Fruit fly (Drosophila melanogaster): Measurements from ENCODE around the gene Smr.
A peak's percentile ranks its signal among the peaks of the same experiment; 100 is the strongest.

Gene Smr

dm6 chrX:12759162-12759561 is 16.7 kb upstream of the Smr start:
- TF ChIP-seq pan (optimal IDR thresholded peaks at IDR 0.05) (no peak), Myc (optimal IDR thresholded peaks at IDR 0.05) (no peak), CG32264 (GFP tag; optimal IDR thresholded peaks at IDR 0.05) (no peak), usp (GFP tag; optimal IDR thresholded peaks at IDR 0.05) (no peak), CG9705 (GFP tag; optimal IDR thresholded peaks at IDR 0.05) (no peak), dmrt93B (GFP tag; optimal IDR thresholded peaks at IDR 0.05) (no peak), N (GFP tag; optimal IDR thresholded peaks at IDR 0.05) (no peak), jim (GFP tag; optimal IDR thresholded peaks at IDR 0.05) (no peak), foxo (GFP tag; optimal IDR thresholded peaks at IDR 0.05) (no peak), Vsx2 (GFP tag; optimal IDR thresholded peaks at IDR 0.05; ENCODE audit: partially characterized antibody) (no peak)

- TF ChIP-seq Vsx2 (GFP tag; optimal IDR thresholded peaks at IDR 0.05; ENCODE audit: partially characterized antibody), result no peak
- TF ChIP-seq brk (GFP tag; optimal IDR thresholded peaks at IDR 0.05), result peak; percentile 8
- no peak for TF ChIP-seq h (GFP tag; optimal IDR thresholded peaks at IDR 0.05)
Measured at dm6 chrX:12757075-12757474, 14.7 kb upstream of the Smr start.

- TF ChIP-seq Hnf4 (GFP tag; optimal IDR thresholded peaks at IDR 0.05) (peak; percentile 5), dsf (GFP tag; optimal IDR thresholded peaks at IDR 0.05; ENCODE audit: borderline replicate concordance) (no peak), Rel (GFP tag; optimal IDR thresholded peaks at IDR 0.05) (no peak), Rel (tag; optimal IDR thresholded peaks at IDR 0.05) (peak; percentile 19), Dif (GFP tag; optimal IDR thresholded peaks at IDR 0.05; ENCODE audit: partially characterized antibody) (peak; percentile 21), psq (GFP tag; optimal IDR thresholded peaks at IDR 0.05) (peak; percentile 82), Sp1 (GFP tag; optimal IDR thresholded peaks at IDR 0.05) (no peak)
Measured at dm6 chrX:12756374-12756721, 13.9 kb upstream of the Smr start.

- peak; percentile 74 for TF ChIP-seq Sp1 (GFP tag; optimal IDR thresholded peaks at IDR 0.05)
- peak in 1 of 2 experiments; percentile 85 for TF ChIP-seq foxo (GFP tag; optimal IDR thresholded peaks at IDR 0.05)
- peak; percentile 2 for TF ChIP-seq CrebA (GFP tag; optimal IDR thresholded peaks at IDR 0.05; ENCODE audit: borderline replicate concordance)
- peak; percentile 85 for TF ChIP-seq dmrt93B (GFP tag; optimal IDR thresholded peaks at IDR 0.05)
- no peak for TF ChIP-seq N (GFP tag; optimal IDR thresholded peaks at IDR 0.05)
- TF ChIP-seq OdsH (GFP tag; optimal IDR thresholded peaks at IDR 0.05), result peak; percentile 80
- TF ChIP-seq rgr (GFP tag; optimal IDR thresholded peaks at IDR 0.05), result peak; percentile 79
- TF ChIP-seq dl (GFP tag; optimal IDR thresholded peaks at IDR 0.05; ENCODE audit: insufficient read depth in 1 of 2, partially characterized antibody in 2 of 2), result peak; percentile 6 to 31
- peak; percentile 28 for TF ChIP-seq h (GFP tag; optimal IDR thresholded peaks at IDR 0.05)
- TF ChIP-seq fru (GFP tag; optimal IDR thresholded peaks at IDR 0.05), result peak; percentile 70
- peak; percentile 65 for TF ChIP-seq sv (GFP tag; optimal IDR thresholded peaks at IDR 0.05)
- TF ChIP-seq usp (GFP tag; optimal IDR thresholded peaks at IDR 0.05), result no peak
- TF ChIP-seq Dif (GFP tag; optimal IDR thresholded peaks at IDR 0.05; ENCODE audit: partially characterized antibody), result peak; percentile 9
- TF ChIP-seq brk (GFP tag; optimal IDR thresholded peaks at IDR 0.05), result no peak
- peak; percentile 80 for TF ChIP-seq HLH106 (tag; optimal IDR thresholded peaks at IDR 0.05)
- TF ChIP-seq pan (optimal IDR thresholded peaks at IDR 0.05), result peak; percentile 43
- TF ChIP-seq jim (GFP tag; optimal IDR thresholded peaks at IDR 0.05), result peak; percentile 60
- no peak for TF ChIP-seq Jra (GFP tag; optimal IDR thresholded peaks at IDR 0.05)
- peak; percentile 69 for TF ChIP-seq ey (GFP tag; optimal IDR thresholded peaks at IDR 0.05)
- no peak for TF ChIP-seq Dfd (GFP tag; optimal IDR thresholded peaks at IDR 0.05)
- no peak for TF ChIP-seq Vsx2 (GFP tag; optimal IDR thresholded peaks at IDR 0.05; ENCODE audit: partially characterized antibody)
- peak; percentile 33 for TF ChIP-seq Hr83 (GFP tag; optimal IDR thresholded peaks at IDR 0.05; ENCODE audit: poor library complexity, severe bottlenecking)
Measured at dm6 chrX:12755600-12756373, 13.4 kb upstream of the Smr start.

- TF ChIP-seq dl (GFP tag; optimal IDR thresholded peaks at IDR 0.05; ENCODE audit: insufficient read depth in 1 of 2, partially characterized antibody in 2 of 2) (peak; percentile 6 to 70), Dif (GFP tag; optimal IDR thresholded peaks at IDR 0.05; ENCODE audit: partially characterized antibody) (peak; percentile 73), Hr78 (GFP tag; optimal IDR thresholded peaks at IDR 0.05) (no peak), jim (GFP tag; optimal IDR thresholded peaks at IDR 0.05) (peak; percentile 80), pan (optimal IDR thresholded peaks at IDR 0.05) (no peak), Hnf4 (GFP tag; optimal IDR thresholded peaks at IDR 0.05) (peak; percentile 85), brk (GFP tag; optimal IDR thresholded peaks at IDR 0.05) (peak; percentile 82), ey (GFP tag; optimal IDR thresholded peaks at IDR 0.05) (peak; percentile 95), Rel (GFP tag; optimal IDR thresholded peaks at IDR 0.05) (no peak), Rel (tag; optimal IDR thresholded peaks at IDR 0.05) (peak; percentile 80), N (GFP tag; optimal IDR thresholded peaks at IDR 0.05) (no peak), Dfd (GFP tag; optimal IDR thresholded peaks at IDR 0.05) (no peak), Abd-B (GFP tag; optimal IDR thresholded peaks at IDR 0.05) (no peak), lola (GFP tag; optimal IDR thresholded peaks at IDR 0.05) (no peak), dmrt93B (GFP tag; optimal IDR thresholded peaks at IDR 0.05) (peak; percentile 83), h (GFP tag; optimal IDR thresholded peaks at IDR 0.05) (peak; percentile 94), dsf (GFP tag; optimal IDR thresholded peaks at IDR 0.05; ENCODE audit: borderline replicate concordance) (no peak), GATAd (GFP tag; optimal IDR thresholded peaks at IDR 0.05) (peak; percentile 42), psq (GFP tag; optimal IDR thresholded peaks at IDR 0.05) (peak; percentile 97), woc (GFP tag; optimal IDR thresholded peaks at IDR 0.05) (peak; percentile 97), HLH106 (tag; optimal IDR thresholded peaks at IDR 0.05) (peak; percentile 96), rgr (GFP tag; optimal IDR thresholded peaks at IDR 0.05) (peak; percentile 91), sv (GFP tag; optimal IDR thresholded peaks at IDR 0.05) (no peak), Mio (GFP tag; optimal IDR thresholded peaks at IDR 0.05) (peak; percentile 31), Hr83 (GFP tag; optimal IDR thresholded peaks at IDR 0.05; ENCODE audit: poor library complexity, severe bottlenecking) (peak; percentile 51), CG9705 (GFP tag; optimal IDR thresholded peaks at IDR 0.05) (peak; percentile 89)
Measured at dm6 chrX:12755017-12755563, 12.7 kb upstream of the Smr start.

All from whole organism, wandering third instar larva.